Fruit fly (Drosophila melanogaster) S2 (cell line): Measurements from ENCODE around the gene Npc2g.

ENCODE experiments used
- CG8478 ChIP-seq: fragments of >200 bp; optimal IDR thresholded peaks from 2 replicates; lab custom pipeline; 2018
- CTCF ChIP-seq, 2 experiments: fragments of >200 bp; optimal IDR thresholded peaks; 2 replicates each; lab custom pipeline; 2018

DNA sequence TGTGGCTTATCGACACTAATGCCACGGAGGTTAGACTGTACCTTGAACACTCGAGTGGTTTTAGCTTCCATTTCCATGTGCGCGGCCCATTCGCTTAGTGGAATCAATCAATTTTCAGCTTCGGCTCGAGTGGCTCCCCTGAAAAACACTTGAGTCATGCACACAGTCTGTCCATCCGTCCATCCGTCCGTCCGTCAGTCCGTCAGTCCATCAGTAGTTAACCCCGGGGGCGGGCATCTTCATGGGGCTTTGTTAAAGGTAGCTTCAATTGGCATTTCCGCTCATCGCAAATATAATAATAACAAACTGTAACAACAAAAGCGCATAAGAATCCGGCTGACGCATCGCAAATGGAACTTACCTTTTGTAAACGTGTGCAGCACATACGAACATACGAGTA lies 36.1 kb upstream of the Npc2g start:
- TF ChIP-seq CG8478 (lab: Kevin White, UChicago), result no peak
- no peak for TF ChIP-seq CTCF (optimal IDR thresholded peaks at IDR 0.05; lab: Kevin White, UChicago)
